Worm (Caenorhabditis elegans) whole organism, L4 larva: ENCODE measurements around the gene ZK829.3.

Source experiments
- F10B5.3 ChIP-seq: sonication (generic microtip); optimal IDR thresholded peaks from 2 replicates; lab custom pipeline; 2016; ENCODE audit warnings: mild to moderate bottlenecking, missing genetic modification characterization, missing compliant biosample characterization
- F44E2.7 ChIP-seq: fragments of 200-800 bp; sonication (Bioruptor generic); IDR thresholded peaks from 2 replicates; pipeline ENCODE4 v2.1.2; 2022; ENCODE audit warnings: missing genetic modification characterization, missing compliant biosample characterization
- T20F7.1 ChIP-seq: fragments of 200-800 bp; sonication (Bioruptor generic); optimal IDR thresholded peaks from 2 replicates; lab custom pipeline; 2018; ENCODE audit warnings: mild to moderate bottlenecking, missing genetic modification characterization, missing compliant biosample characterization
- T26A8.4 ChIP-seq: fragments of 200-800 bp; sonication (Bioruptor generic); IDR thresholded peaks from 2 replicates; pipeline ENCODE4 v1.3.6; 2022; ENCODE audit warnings: missing genetic modification characterization, missing compliant biosample characterization
- ZK337.2 ChIP-seq: fragments of 200-800 bp; sonication (Bioruptor generic); IDR thresholded peaks from 2 replicates; pipeline ENCODE4 v1.3.6; 2022; ENCODE audit warnings: missing genetic modification reagents, missing genetic modification characterization, missing compliant biosample characterization
- ZK546.5 ChIP-seq, 2 experiments: sonication (generic microtip); optimal IDR thresholded peaks; 2 replicates each; lab custom pipeline; 2017; ENCODE audit warnings: missing biosample characterization in 2 of 2, missing genetic modification characterization in 2 of 2
- aha-1 ChIP-seq: fragments of 150-350 bp; peaks from one replicate; lab custom pipeline; 2014; ENCODE audit warnings: missing biosample characterization, missing genetic modification characterization
- attf-4 ChIP-seq: sonication (generic microtip); optimal IDR thresholded peaks from 3 replicates; lab custom pipeline; 2017; ENCODE audit warnings: missing biosample characterization, missing genetic modification characterization
- ceh-20 ChIP-seq: fragments of 200-800 bp; sonication (Bioruptor generic); IDR thresholded peaks from 2 replicates; pipeline ENCODE4 v1.3.6; 2022; ENCODE audit warnings: missing genetic modification reagents, missing genetic modification characterization, missing compliant biosample characterization
- ceh-28 ChIP-seq: fragments of 150-350 bp; optimal IDR thresholded peaks from 2 replicates; lab custom pipeline; 2014; ENCODE audit warnings: missing biosample characterization, missing genetic modification reagents, missing genetic modification characterization
- ces-1 ChIP-seq: fragments of 150-350 bp; sonication (generic microtip); optimal IDR thresholded peaks from 4 replicates; lab custom pipeline; 2014; ENCODE audit warnings: missing biosample characterization, missing genetic modification reagents, missing genetic modification characterization
- cey-2 ChIP-seq: sonication (generic microtip); optimal IDR thresholded peaks from 3 replicates; lab custom pipeline; 2017; ENCODE audit warnings: missing genetic modification characterization, mild to moderate bottlenecking, missing compliant biosample characterization, antibody characterized with exemption, borderline replicate concordance; ENCODE audit not compliant: insufficient read depth
- ctbp-1 ChIP-seq: fragments of 200-800 bp; sonication (Bioruptor generic); IDR thresholded peaks from 2 replicates; pipeline ENCODE4 v1.3.6; 2022; ENCODE audit warnings: missing genetic modification reagents, missing genetic modification characterization, missing compliant biosample characterization
- daf-19 ChIP-seq: fragments of 200-800 bp; sonication (Bioruptor generic); conservative IDR thresholded peaks from 2 replicates; pipeline ENCODE4 v1.3.6; 2022; ENCODE audit warnings: missing genetic modification characterization, missing compliant biosample characterization
- dmd-6 ChIP-seq: fragments of 200-800 bp; sonication (Bioruptor generic); IDR thresholded peaks from 2 replicates; pipeline ENCODE4 v1.3.6; 2022; ENCODE audit warnings: missing genetic modification reagents, missing genetic modification characterization, missing compliant biosample characterization
- dmd-8 ChIP-seq: fragments of 200-800 bp; sonication (Bioruptor generic); IDR thresholded peaks from 2 replicates; pipeline ENCODE4 v1.3.6; 2022; ENCODE audit warnings: missing genetic modification characterization, missing compliant biosample characterization
- dmd-9 ChIP-seq: fragments of 200-800 bp; sonication (Bioruptor generic); IDR thresholded peaks from 2 replicates; pipeline ENCODE4 v1.3.6; 2022; ENCODE audit warnings: missing genetic modification reagents, missing genetic modification characterization, missing compliant biosample characterization
- dpl-1 ChIP-seq: fragments of 150-350 bp; optimal IDR thresholded peaks from 2 replicates; lab custom pipeline; 2014; ENCODE audit warnings: missing biosample characterization, missing genetic modification reagents, missing genetic modification characterization
- duxl-1 ChIP-seq: sonication (generic microtip); optimal IDR thresholded peaks from 2 replicates; lab custom pipeline; 2016; ENCODE audit warnings: mild to moderate bottlenecking, missing genetic modification characterization, moderate library complexity, missing compliant biosample characterization; ENCODE audit not compliant: poor library complexity
- dve-1 ChIP-seq: sonication (generic microtip); optimal IDR thresholded peaks from 2 replicates; lab custom pipeline; 2017; ENCODE audit warnings: antibody characterized with exemption, mild to moderate bottlenecking, missing genetic modification characterization, missing compliant biosample characterization; ENCODE audit not compliant: insufficient read depth
- egl-43 ChIP-seq: fragments of 200-800 bp; sonication (Bioruptor generic); IDR thresholded peaks from 2 replicates; pipeline ENCODE4 v1.3.6; 2022; ENCODE audit warnings: missing genetic modification reagents, missing genetic modification characterization, missing compliant biosample characterization
- hif-1 ChIP-seq, 2 experiments: sonication (generic microtip); optimal IDR thresholded peaks; 2 replicates each; lab custom pipeline; 2016 to 2017; ENCODE audit warnings: missing compliant biosample characterization in 2 of 2, missing genetic modification characterization in 2 of 2, missing genetic modification reagents in 2 of 2, missing genotype in 2 of 2, mild to moderate bottlenecking in 1 of 2
- hlh-11 ChIP-seq: fragments of 200-800 bp; sonication (Bioruptor generic); optimal IDR thresholded peaks from 2 replicates; lab custom pipeline; 2018; ENCODE audit warnings: mild to moderate bottlenecking, missing genetic modification characterization, missing compliant biosample characterization
- hlh-30 ChIP-seq: sonication (generic microtip); optimal IDR thresholded peaks from 2 replicates; lab custom pipeline; 2017; ENCODE audit warnings: antibody characterized with exemption, mild to moderate bottlenecking, missing genetic modification characterization, missing compliant biosample characterization; ENCODE audit not compliant: insufficient read depth
- hmg-1.1 ChIP-seq: fragments of 200-800 bp; sonication (Bioruptor generic); IDR thresholded peaks from 2 replicates; pipeline ENCODE4 v1.3.6; 2022; ENCODE audit warnings: missing genetic modification reagents, missing genetic modification characterization, missing compliant biosample characterization
- lin-29 ChIP-seq: fragments of 200-800 bp; sonication (Bioruptor generic); IDR thresholded peaks from 2 replicates; pipeline ENCODE4 v1.3.6; 2022; ENCODE audit warnings: missing genetic modification reagents, missing genetic modification characterization, missing compliant biosample characterization
- lin-38 ChIP-seq: fragments of 200-800 bp; sonication (Bioruptor generic); IDR thresholded peaks from 2 replicates; pipeline ENCODE4 v1.3.6; 2022; ENCODE audit warnings: missing genetic modification reagents, missing genetic modification characterization, missing compliant biosample characterization
- lin-39 ChIP-seq: fragments of 150-350 bp; optimal IDR thresholded peaks from 2 replicates; lab custom pipeline; 2014; ENCODE audit warnings: missing biosample characterization, missing genetic modification reagents, missing genetic modification characterization
- lir-3 ChIP-seq: sonication (generic microtip); optimal IDR thresholded peaks from 2 replicates; lab custom pipeline; 2016; ENCODE audit warnings: mild to moderate bottlenecking, missing genetic modification characterization, missing compliant biosample characterization
- lsy-2 ChIP-seq, 2 experiments: fragments of 150-350 bp in 1 of 2; sonication (generic microtip) in 1 of 2; optimal IDR thresholded peaks; 2 replicates each; lab custom pipeline; 2014 to 2017; ENCODE audit warnings: missing biosample characterization in 2 of 2, missing genetic modification characterization in 2 of 2
- madf-5 ChIP-seq, 2 experiments: fragments of 200-800 bp; sonication (Bioruptor generic); IDR thresholded peaks; 2 replicates each; pipeline ENCODE4 v1.3.6; 2022; ENCODE audit warnings: missing compliant biosample characterization in 2 of 2, missing genetic modification characterization in 2 of 2
- mdl-1 ChIP-seq, 2 experiments: fragments of 150-350 bp in 1 of 2; sonication (generic microtip) in 1 of 2; optimal IDR thresholded peaks; 2 replicates each; lab custom pipeline; 2014 to 2017; ENCODE audit warnings: missing biosample characterization in 2 of 2, missing genetic modification characterization in 2 of 2
- mxl-3 ChIP-seq: fragments of 200-800 bp; sonication (Bioruptor generic); optimal IDR thresholded peaks from 2 replicates; lab custom pipeline; 2018; ENCODE audit warnings: mild to moderate bottlenecking, missing genetic modification characterization, missing compliant biosample characterization
- nhr-102 ChIP-seq: sonication (generic microtip); optimal IDR thresholded peaks from 2 replicates; lab custom pipeline; 2016; ENCODE audit warnings: mild to moderate bottlenecking, missing genetic modification characterization, moderate library complexity, missing compliant biosample characterization
- nhr-111 ChIP-seq: fragments of 200-800 bp; sonication (Bioruptor generic); optimal IDR thresholded peaks from 2 replicates; lab custom pipeline; 2018; ENCODE audit warnings: mild to moderate bottlenecking, missing genetic modification characterization, missing compliant biosample characterization
- nhr-25 ChIP-seq: sonication (generic microtip); optimal IDR thresholded peaks from 2 replicates; lab custom pipeline; 2017; ENCODE audit warnings: missing genetic modification characterization, mild to moderate bottlenecking, missing compliant biosample characterization, antibody characterized with exemption, moderate library complexity, borderline replicate concordance; ENCODE audit not compliant: insufficient read depth
- nhr-28 ChIP-seq: fragments of 150-350 bp; optimal IDR thresholded peaks from 2 replicates; lab custom pipeline; 2014; ENCODE audit warnings: missing biosample characterization, missing genetic modification characterization
- nhr-41 ChIP-seq: fragments of 200-800 bp; sonication (Bioruptor generic); IDR thresholded peaks from 2 replicates; pipeline ENCODE4 v1.3.6; 2022; ENCODE audit warnings: missing genetic modification reagents, missing genetic modification characterization, missing compliant biosample characterization
- nhr-42 ChIP-seq: fragments of 200-800 bp; sonication (Bioruptor generic); IDR thresholded peaks from 2 replicates; pipeline ENCODE4 v1.3.6; 2022; ENCODE audit warnings: missing genetic modification characterization, missing compliant biosample characterization
- nhr-48 ChIP-seq: sonication (generic microtip); optimal IDR thresholded peaks from 2 replicates; lab custom pipeline; 2016; ENCODE audit warnings: mild to moderate bottlenecking, missing genetic modification characterization, missing compliant biosample characterization
- nhr-76 ChIP-seq: fragments of 150-350 bp; optimal IDR thresholded peaks from 2 replicates; lab custom pipeline; 2014; ENCODE audit warnings: missing biosample characterization, missing genetic modification characterization
- pqm-1 ChIP-seq: sonication (generic microtip); optimal IDR thresholded peaks from 2 replicates; lab custom pipeline; 2017; ENCODE audit warnings: missing biosample characterization, missing genetic modification characterization
- sdz-12 ChIP-seq: fragments of 200-800 bp; sonication (Bioruptor generic); optimal IDR thresholded peaks from 2 replicates; lab custom pipeline; 2018; ENCODE audit warnings: mild to moderate bottlenecking, missing genetic modification characterization, missing compliant biosample characterization
- skn-1 ChIP-seq: fragments of 150-350 bp; optimal IDR thresholded peaks from 2 replicates; lab custom pipeline; 2014; ENCODE audit warnings: missing biosample characterization, missing genetic modification characterization
- spr-1 ChIP-seq: sonication (generic microtip); optimal IDR thresholded peaks from 2 replicates; lab custom pipeline; 2016; ENCODE audit warnings: mild to moderate bottlenecking, missing genetic modification characterization, missing compliant biosample characterization
- spr-3 ChIP-seq: fragments of 200-800 bp; sonication (Bioruptor generic); optimal IDR thresholded peaks from 2 replicates; lab custom pipeline; 2018; ENCODE audit warnings: mild to moderate bottlenecking, missing genetic modification characterization, missing compliant biosample characterization
- unc-62 ChIP-seq, 3 experiments: fragments of 150-350 bp in 1 of 3; sonication (generic microtip); optimal IDR thresholded peaks in 2 of 3; peaks in 1 of 3; 1 replicate in 1 of 3; 2 replicates in 2 of 3; lab custom pipeline; 2014 to 2017; ENCODE audit warnings: missing biosample characterization in 3 of 3, missing genetic modification characterization in 3 of 3, missing genetic modification reagents in 3 of 3, missing genotype in 1 of 3
- zfp-2 ChIP-seq: sonication (generic microtip); optimal IDR thresholded peaks from 2 replicates; lab custom pipeline; 2016; ENCODE audit warnings: mild to moderate bottlenecking, missing genetic modification characterization, missing compliant biosample characterization
- zip-11 ChIP-seq: fragments of 200-800 bp; sonication (Bioruptor generic); IDR thresholded peaks from 2 replicates; pipeline ENCODE4 v1.3.6; 2022; ENCODE audit warnings: missing genetic modification characterization, missing compliant biosample characterization
- zip-2 ChIP-seq: fragments of 150-350 bp; optimal IDR thresholded peaks from 2 replicates; lab custom pipeline; 2014; ENCODE audit warnings: missing biosample characterization, missing genetic modification characterization
- ztf-7 ChIP-seq: fragments of 150-350 bp; optimal IDR thresholded peaks from 2 replicates; lab custom pipeline; 2014; ENCODE audit warnings: missing biosample characterization, missing genetic modification characterization

The ZK829.3 gene

ce11 chrIV:11897710-11898109, 47.8 kb downstream of the ZK829.3 start:
- TF ChIP-seq hif-1 (tag; optimal IDR thresholded peaks at IDR 0.05; lab: Kevin White, UChicago): no peak
- TF ChIP-seq nhr-42 (GFP tag; lab: Robert Waterston, UW): no peak
- no peak for TF ChIP-seq nhr-25 (tag; lab: Kevin White, UChicago)
- no peak for TF ChIP-seq nhr-76 (tag; lab: Kevin White, UChicago)
- TF ChIP-seq ceh-20: no peak
- no peak for TF ChIP-seq lir-3 (tag; lab: Kevin White, UChicago)
- peak in 1 of 2 experiments; percentile 44 for TF ChIP-seq mdl-1 (tag; optimal IDR thresholded peaks at IDR 0.05; lab: Kevin White, UChicago)
- TF ChIP-seq lsy-2 (tag; optimal IDR thresholded peaks at IDR 0.05; lab: Kevin White, UChicago): peak in 1 of 2 experiments; percentile 67
- no peak for TF ChIP-seq ces-1 (GFP tag; lab: Kevin White, UChicago)
- TF ChIP-seq nhr-111 (GFP tag; lab: Kevin White, UChicago): no peak
- no peak for TF ChIP-seq ztf-7
- TF ChIP-seq dpl-1: no peak
- TF ChIP-seq nhr-102 (tag; lab: Kevin White, UChicago): no peak
- TF ChIP-seq dmd-9 (GFP tag; lab: Robert Waterston, UW): no peak
- peak; percentile 91 for TF ChIP-seq aha-1 (tag; lab: Kevin White, UChicago)
- TF ChIP-seq lin-29 (GFP tag; lab: Robert Waterston, UW): no peak
- TF ChIP-seq ceh-28: no peak
- peak; percentile 24 for TF ChIP-seq pqm-1 (tag; lab: Kevin White, UChicago)
- TF ChIP-seq T26A8.4 (GFP tag; lab: Robert Waterston, UW): no peak
- TF ChIP-seq daf-19 (GFP tag; lab: Robert Waterston, UW): no peak
- no peak for TF ChIP-seq ZK337.2 (GFP tag; lab: Robert Waterston, UW)
- TF ChIP-seq mxl-3 (GFP tag; lab: Kevin White, UChicago): peak; percentile 41
- no peak for TF ChIP-seq dmd-8 (GFP tag; lab: Robert Waterston, UW)
- TF ChIP-seq zip-11 (GFP tag; lab: Robert Waterston, UW): no peak
- TF ChIP-seq F44E2.7 (GFP tag; lab: Robert Waterston, UW): no peak
- no peak for TF ChIP-seq zfp-2 (tag; lab: Kevin White, UChicago)
- no peak for TF ChIP-seq spr-3 (GFP tag; lab: Kevin White, UChicago)
- no peak for TF ChIP-seq zip-2 (tag; lab: Kevin White, UChicago)
- peak in 1 of 2 experiments; percentile 85 for TF ChIP-seq unc-62 (GFP tag; optimal IDR thresholded peaks at IDR 0.05 in 1 of 2; lab: Kevin White, UChicago)
- no peak for TF ChIP-seq unc-62 (tag; optimal IDR thresholded peaks at IDR 0.05; lab: Kevin White, UChicago)
- peak; percentile 70 for TF ChIP-seq nhr-48
- no peak for TF ChIP-seq lin-39 (tag; lab: Kevin White, UChicago)
- no peak for TF ChIP-seq T20F7.1
- TF ChIP-seq hlh-11: peak; percentile 53
- no peak for TF ChIP-seq nhr-41
- no peak for TF ChIP-seq ctbp-1 (GFP tag; lab: Robert Waterston, UW)
- TF ChIP-seq skn-1 (tag; lab: Kevin White, UChicago): no peak
- TF ChIP-seq duxl-1 (tag; lab: Kevin White, UChicago): no peak
- peak; percentile 8 for TF ChIP-seq cey-2
- no peak for TF ChIP-seq lin-38
- TF ChIP-seq spr-1 (tag; lab: Kevin White, UChicago): no peak
- TF ChIP-seq dve-1 (tag; lab: Kevin White, UChicago): no peak
- no peak for TF ChIP-seq madf-5 (GFP tag; IDR thresholded peaks at IDR 0.05; lab: Robert Waterston, UW)
- no peak for TF ChIP-seq F10B5.3 (tag; lab: Kevin White, UChicago)
- TF ChIP-seq hmg-1.1 (GFP tag; lab: Robert Waterston, UW): no peak
- no peak for TF ChIP-seq attf-4
- peak; percentile 71 for TF ChIP-seq dmd-6 (GFP tag; lab: Robert Waterston, UW)
- TF ChIP-seq egl-43 (GFP tag; lab: Robert Waterston, UW): no peak
- TF ChIP-seq sdz-12 (GFP tag; lab: Kevin White, UChicago): no peak
- TF ChIP-seq hlh-30: peak; percentile 85
- TF ChIP-seq ZK546.5 (tag; optimal IDR thresholded peaks at IDR 0.05; lab: Kevin White, UChicago): no peak
- peak; percentile 87 for TF ChIP-seq nhr-28 (tag; lab: Kevin White, UChicago)
